Worm (Caenorhabditis elegans) whole organism, L2 larva: ENCODE data around the gene cha-1.

Source experiments
- R02D3.7 ChIP-seq: fragments of 150-350 bp; optimal IDR thresholded peaks from 2 replicates; lab custom pipeline; 2014; ENCODE audit warnings: missing biosample characterization, missing genetic modification characterization
- lin-39 ChIP-seq: fragments of 150-350 bp; optimal IDR thresholded peaks from 2 replicates; lab custom pipeline; 2014; ENCODE audit warnings: missing biosample characterization, missing genetic modification reagents, missing genetic modification characterization
- nhr-12 ChIP-seq: fragments of 150-350 bp; optimal IDR thresholded peaks from 2 replicates; lab custom pipeline; 2014; ENCODE audit warnings: missing biosample characterization, missing genetic modification characterization
- nhr-6 ChIP-seq: fragments of 150-350 bp; optimal IDR thresholded peaks from 2 replicates; lab custom pipeline; 2014; ENCODE audit warnings: missing biosample characterization, missing genetic modification characterization
- unc-62 ChIP-seq: fragments of 150-350 bp; optimal IDR thresholded peaks from 2 replicates; lab custom pipeline; 2014; ENCODE audit warnings: missing biosample characterization, missing genetic modification reagents, missing genetic modification characterization

DNA sequence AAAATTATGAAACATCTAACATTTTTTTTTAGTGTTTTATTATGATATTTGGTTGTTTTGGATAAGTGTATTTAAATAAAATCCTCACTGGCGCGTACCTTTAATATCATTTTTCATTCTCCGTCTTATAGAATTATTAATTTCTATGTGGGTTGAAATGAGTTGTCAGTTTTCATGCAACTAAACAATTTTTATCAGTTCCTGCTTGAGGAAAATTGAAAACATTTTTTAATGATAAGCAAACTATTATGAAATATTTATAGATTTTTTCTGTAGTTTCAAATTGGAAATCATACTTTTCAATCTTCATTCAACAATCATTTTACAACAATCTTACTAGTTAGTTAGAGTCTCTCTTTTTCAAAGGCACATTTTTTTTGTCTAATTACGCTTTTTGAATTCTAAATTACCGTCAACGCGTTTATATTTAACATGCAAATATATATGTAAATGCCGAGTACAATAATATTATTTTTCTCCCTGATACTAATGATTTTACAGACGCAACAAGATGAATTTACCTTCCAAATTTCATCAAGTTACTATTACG lies 18.1 kb downstream of the cha-1 start, which contains the start of the genes Y37E11B.10 and kgb-2:
- TF ChIP-seq unc-62: no peak
- no peak for TF ChIP-seq lin-39 (tag; lab: Kevin White, UChicago)
- TF ChIP-seq nhr-12 (tag; lab: Kevin White, UChicago): no peak
- TF ChIP-seq nhr-6: no peak
- TF ChIP-seq R02D3.7 (tag; lab: Kevin White, UChicago): no peak
